Worm (Caenorhabditis elegans) whole organism, L4 larva: ENCODE measurements around the gene rpia-1.

Source experiments
- D1046.2 ChIP-seq: fragments of 200-800 bp; sonication (Bioruptor generic); IDR thresholded peaks from 2 replicates; pipeline ENCODE4 v1.3.6; 2022; ENCODE audit warnings: missing genetic modification characterization, missing compliant biosample characterization
- F10B5.3 ChIP-seq: sonication (generic microtip); optimal IDR thresholded peaks from 2 replicates; lab custom pipeline; 2016; ENCODE audit warnings: mild to moderate bottlenecking, missing genetic modification characterization, missing compliant biosample characterization
- F26F4.8 ChIP-seq: fragments of 200-800 bp; sonication (Bioruptor generic); conservative IDR thresholded peaks from 2 replicates; pipeline ENCODE4 v1.3.6; 2022; ENCODE audit warnings: missing genetic modification characterization, missing compliant biosample characterization
- F49E8.2 ChIP-seq: sonication (generic microtip); optimal IDR thresholded peaks from 2 replicates; lab custom pipeline; 2016; ENCODE audit warnings: missing compliant biosample characterization, mild to moderate bottlenecking, missing genetic modification characterization, borderline replicate concordance
- R02D3.7 ChIP-seq: fragments of 150-350 bp; sonication (generic microtip); optimal IDR thresholded peaks from 3 replicates; lab custom pipeline; 2014; ENCODE audit warnings: missing biosample characterization, missing genetic modification characterization
- T20F7.1 ChIP-seq: fragments of 200-800 bp; sonication (Bioruptor generic); optimal IDR thresholded peaks from 2 replicates; lab custom pipeline; 2018; ENCODE audit warnings: mild to moderate bottlenecking, missing genetic modification characterization, missing compliant biosample characterization
- Y48G9A.11 ChIP-seq: fragments of 200-800 bp; sonication (Bioruptor generic); IDR thresholded peaks from 2 replicates; pipeline ENCODE4 v1.3.6; 2022; ENCODE audit warnings: missing genetic modification reagents, missing genetic modification characterization, missing compliant biosample characterization
- ZK337.2 ChIP-seq: fragments of 200-800 bp; sonication (Bioruptor generic); IDR thresholded peaks from 2 replicates; pipeline ENCODE4 v1.3.6; 2022; ENCODE audit warnings: missing genetic modification reagents, missing genetic modification characterization, missing compliant biosample characterization
- aha-1 ChIP-seq: fragments of 150-350 bp; peaks from one replicate; lab custom pipeline; 2014; ENCODE audit warnings: missing biosample characterization, missing genetic modification characterization
- aly-2 ChIP-seq: sonication (generic microtip); optimal IDR thresholded peaks from 2 replicates; lab custom pipeline; 2018; ENCODE audit warnings: missing biosample characterization, missing genetic modification characterization
- arid-1 ChIP-seq: fragments of 200-800 bp; sonication (Bioruptor generic); conservative IDR thresholded peaks from 2 replicates; pipeline ENCODE4 v1.3.6; 2022; ENCODE audit warnings: missing genetic modification reagents, missing genetic modification characterization, missing compliant biosample characterization
- attf-4 ChIP-seq: sonication (generic microtip); optimal IDR thresholded peaks from 3 replicates; lab custom pipeline; 2017; ENCODE audit warnings: missing biosample characterization, missing genetic modification characterization
- ceh-62 ChIP-seq: sonication (generic microtip); optimal IDR thresholded peaks from 2 replicates; lab custom pipeline; 2017; ENCODE audit warnings: missing biosample characterization, missing genetic modification characterization
- ceh-82 ChIP-seq: sonication (generic microtip); optimal IDR thresholded peaks from 2 replicates; lab custom pipeline; 2017; ENCODE audit warnings: missing biosample characterization, missing genetic modification characterization
- ces-1 ChIP-seq: fragments of 150-350 bp; sonication (generic microtip); optimal IDR thresholded peaks from 4 replicates; lab custom pipeline; 2014; ENCODE audit warnings: missing biosample characterization, missing genetic modification reagents, missing genetic modification characterization
- cey-2 ChIP-seq: sonication (generic microtip); optimal IDR thresholded peaks from 3 replicates; lab custom pipeline; 2017; ENCODE audit warnings: missing genetic modification characterization, mild to moderate bottlenecking, missing compliant biosample characterization, antibody characterized with exemption, borderline replicate concordance; ENCODE audit not compliant: insufficient read depth
- daf-8 ChIP-seq: fragments of 200-800 bp; sonication (Bioruptor generic); IDR thresholded peaks from 2 replicates; pipeline ENCODE4 v1.3.6; 2022; ENCODE audit warnings: missing genetic modification characterization, missing compliant biosample characterization
- dmd-8 ChIP-seq: fragments of 200-800 bp; sonication (Bioruptor generic); IDR thresholded peaks from 2 replicates; pipeline ENCODE4 v1.3.6; 2022; ENCODE audit warnings: missing genetic modification characterization, missing compliant biosample characterization
- dmd-9 ChIP-seq: fragments of 200-800 bp; sonication (Bioruptor generic); IDR thresholded peaks from 2 replicates; pipeline ENCODE4 v1.3.6; 2022; ENCODE audit warnings: missing genetic modification reagents, missing genetic modification characterization, missing compliant biosample characterization
- dpl-1 ChIP-seq: fragments of 150-350 bp; optimal IDR thresholded peaks from 2 replicates; lab custom pipeline; 2014; ENCODE audit warnings: missing biosample characterization, missing genetic modification reagents, missing genetic modification characterization
- egl-27 ChIP-seq: sonication (generic microtip); optimal IDR thresholded peaks from 3 replicates; lab custom pipeline; 2017; ENCODE audit warnings: missing biosample characterization, missing genetic modification reagents, missing genetic modification characterization
- egl-43 ChIP-seq: fragments of 200-800 bp; sonication (Bioruptor generic); IDR thresholded peaks from 2 replicates; pipeline ENCODE4 v1.3.6; 2022; ENCODE audit warnings: missing genetic modification reagents, missing genetic modification characterization, missing compliant biosample characterization
- fos-1 ChIP-seq: fragments of 150-350 bp; optimal IDR thresholded peaks from 2 replicates; lab custom pipeline; 2014; ENCODE audit warnings: missing biosample characterization, missing genetic modification characterization
- gei-8 ChIP-seq: fragments of 200-800 bp; sonication (Bioruptor generic); optimal IDR thresholded peaks from 2 replicates; lab custom pipeline; 2018; ENCODE audit warnings: mild to moderate bottlenecking, missing genetic modification characterization, missing compliant biosample characterization
- hif-1 ChIP-seq, 2 experiments: sonication (generic microtip); optimal IDR thresholded peaks; 2 replicates each; lab custom pipeline; 2016 to 2017; ENCODE audit warnings: missing compliant biosample characterization in 2 of 2, missing genetic modification characterization in 2 of 2, missing genetic modification reagents in 2 of 2, missing genotype in 2 of 2, mild to moderate bottlenecking in 1 of 2
- lim-7 ChIP-seq: fragments of 200-800 bp; sonication (Bioruptor generic); IDR thresholded peaks from 2 replicates; pipeline ENCODE4 v1.3.6; 2022; ENCODE audit warnings: missing genetic modification characterization, missing compliant biosample characterization
- lin-15B ChIP-seq: fragments of 150-350 bp; sonication (generic microtip); optimal IDR thresholded peaks from 3 replicates; lab custom pipeline; 2014; ENCODE audit warnings: missing biosample characterization, missing genetic modification characterization
- lin-38 ChIP-seq: fragments of 200-800 bp; sonication (Bioruptor generic); IDR thresholded peaks from 2 replicates; pipeline ENCODE4 v1.3.6; 2022; ENCODE audit warnings: missing genetic modification reagents, missing genetic modification characterization, missing compliant biosample characterization
- lin-39 ChIP-seq: fragments of 150-350 bp; optimal IDR thresholded peaks from 2 replicates; lab custom pipeline; 2014; ENCODE audit warnings: missing biosample characterization, missing genetic modification reagents, missing genetic modification characterization
- lir-3 ChIP-seq: sonication (generic microtip); optimal IDR thresholded peaks from 2 replicates; lab custom pipeline; 2016; ENCODE audit warnings: mild to moderate bottlenecking, missing genetic modification characterization, missing compliant biosample characterization
- madf-5 ChIP-seq, 2 experiments: fragments of 200-800 bp; sonication (Bioruptor generic); IDR thresholded peaks; 2 replicates each; pipeline ENCODE4 v1.3.6; 2022; ENCODE audit warnings: missing compliant biosample characterization in 2 of 2, missing genetic modification characterization in 2 of 2
- mdl-1 ChIP-seq, 2 experiments: fragments of 150-350 bp in 1 of 2; sonication (generic microtip) in 1 of 2; optimal IDR thresholded peaks; 2 replicates each; lab custom pipeline; 2014 to 2017; ENCODE audit warnings: missing biosample characterization in 2 of 2, missing genetic modification characterization in 2 of 2
- mxl-2 ChIP-seq: fragments of 200-800 bp; sonication (Bioruptor generic); conservative IDR thresholded peaks from 2 replicates; pipeline ENCODE4 v1.3.6; 2022; ENCODE audit warnings: missing genetic modification reagents, missing genetic modification characterization, missing compliant biosample characterization
- nhr-10 ChIP-seq: fragments of 150-350 bp; optimal IDR thresholded peaks from 2 replicates; lab custom pipeline; 2014; ENCODE audit warnings: missing biosample characterization, missing genetic modification characterization
- nhr-102 ChIP-seq: sonication (generic microtip); optimal IDR thresholded peaks from 2 replicates; lab custom pipeline; 2016; ENCODE audit warnings: mild to moderate bottlenecking, missing genetic modification characterization, moderate library complexity, missing compliant biosample characterization
- nhr-28 ChIP-seq: fragments of 150-350 bp; optimal IDR thresholded peaks from 2 replicates; lab custom pipeline; 2014; ENCODE audit warnings: missing biosample characterization, missing genetic modification characterization
- nhr-76 ChIP-seq: fragments of 150-350 bp; optimal IDR thresholded peaks from 2 replicates; lab custom pipeline; 2014; ENCODE audit warnings: missing biosample characterization, missing genetic modification characterization
- saeg-2 ChIP-seq: fragments of 200-800 bp; sonication (Bioruptor generic); IDR thresholded peaks from 2 replicates; pipeline ENCODE4 v1.3.6; 2022; ENCODE audit warnings: missing genetic modification reagents, missing genetic modification characterization, missing compliant biosample characterization
- sdz-12 ChIP-seq: fragments of 200-800 bp; sonication (Bioruptor generic); optimal IDR thresholded peaks from 2 replicates; lab custom pipeline; 2018; ENCODE audit warnings: mild to moderate bottlenecking, missing genetic modification characterization, missing compliant biosample characterization
- skn-1 ChIP-seq: fragments of 150-350 bp; optimal IDR thresholded peaks from 2 replicates; lab custom pipeline; 2014; ENCODE audit warnings: missing biosample characterization, missing genetic modification characterization
- snpc-1.2 ChIP-seq: fragments of 200-800 bp; sonication (Bioruptor generic); IDR thresholded peaks from 2 replicates; pipeline ENCODE4 v1.3.6; 2022; ENCODE audit warnings: missing genetic modification reagents, missing genetic modification characterization, missing compliant biosample characterization
- snpc-4 ChIP-seq: fragments of 150-350 bp; optimal IDR thresholded peaks from 2 replicates; lab custom pipeline; 2014; ENCODE audit warnings: missing biosample characterization, missing genetic modification characterization
- spr-1 ChIP-seq: sonication (generic microtip); optimal IDR thresholded peaks from 2 replicates; lab custom pipeline; 2016; ENCODE audit warnings: mild to moderate bottlenecking, missing genetic modification characterization, missing compliant biosample characterization
- spr-3 ChIP-seq: fragments of 200-800 bp; sonication (Bioruptor generic); optimal IDR thresholded peaks from 2 replicates; lab custom pipeline; 2018; ENCODE audit warnings: mild to moderate bottlenecking, missing genetic modification characterization, missing compliant biosample characterization
- tag-97 ChIP-seq: fragments of 200-800 bp; sonication (Bioruptor generic); IDR thresholded peaks from 2 replicates; pipeline ENCODE4 v1.3.6; 2022; ENCODE audit warnings: missing genetic modification characterization, missing compliant biosample characterization
- unc-130 ChIP-seq: sonication (generic microtip); optimal IDR thresholded peaks from 2 replicates; lab custom pipeline; 2016; ENCODE audit warnings: missing genetic modification reagents, missing genetic modification characterization, missing compliant biosample characterization
- zfp-2 ChIP-seq: sonication (generic microtip); optimal IDR thresholded peaks from 2 replicates; lab custom pipeline; 2016; ENCODE audit warnings: mild to moderate bottlenecking, missing genetic modification characterization, missing compliant biosample characterization
- zfp-3 ChIP-seq: fragments of 200-800 bp; sonication (Bioruptor generic); conservative IDR thresholded peaks from 2 replicates; pipeline ENCODE4 v1.3.6; 2022; ENCODE audit warnings: missing genetic modification reagents, missing genetic modification characterization, missing compliant biosample characterization
- zip-11 ChIP-seq: fragments of 200-800 bp; sonication (Bioruptor generic); IDR thresholded peaks from 2 replicates; pipeline ENCODE4 v1.3.6; 2022; ENCODE audit warnings: missing genetic modification characterization, missing compliant biosample characterization
- zip-2 ChIP-seq: fragments of 150-350 bp; optimal IDR thresholded peaks from 2 replicates; lab custom pipeline; 2014; ENCODE audit warnings: missing biosample characterization, missing genetic modification characterization

rpia-1 gene

ce11 chrIII:7165816-7166229 is 42.9 kb downstream of the rpia-1 start (continued):
- TF ChIP-seq aly-2 (tag; lab: Kevin White, UChicago) (no peak), attf-4 (no peak), nhr-76 (tag; lab: Kevin White, UChicago) (no peak), nhr-10 (tag; lab: Kevin White, UChicago) (no peak), spr-1 (tag; lab: Kevin White, UChicago) (no peak), madf-5 (GFP tag; IDR thresholded peaks at IDR 0.05; lab: Robert Waterston, UW) (no peak), gei-8 (GFP tag; lab: Kevin White, UChicago) (peak; percentile 53), aha-1 (tag; lab: Kevin White, UChicago) (peak; percentile 55), T20F7.1 (GFP tag; lab: Kevin White, UChicago) (peak; percentile 63), ces-1 (no peak), lin-39 (tag; lab: Kevin White, UChicago) (no peak), lin-15B (tag; lab: Kevin White, UChicago) (no peak), ZK337.2 (no peak), zfp-2 (no peak), F10B5.3 (tag; lab: Kevin White, UChicago) (no peak), unc-130 (GFP tag; lab: Kevin White, UChicago) (no peak), R02D3.7 (no peak), snpc-1.2 (no peak), Y48G9A.11 (GFP tag; lab: Robert Waterston, UW) (no peak), daf-8 (GFP tag; lab: Robert Waterston, UW) (no peak), zip-11 (GFP tag; lab: Robert Waterston, UW) (no peak), lim-7 (GFP tag; lab: Robert Waterston, UW) (no peak), zfp-3 (no peak), dpl-1 (GFP tag; lab: Kevin White, UChicago) (peak; percentile 69), D1046.2 (GFP tag; lab: Robert Waterston, UW) (no peak), mdl-1 (tag; optimal IDR thresholded peaks at IDR 0.05; lab: Kevin White, UChicago) (peak in 1 of 2 experiments; percentile 83), egl-27 (no peak), nhr-28 (peak; percentile 87), snpc-4 (tag; lab: Kevin White, UChicago) (no peak), ceh-82 (tag; lab: Kevin White, UChicago) (no peak), fos-1 (no peak), zip-2 (tag; lab: Kevin White, UChicago) (no peak), lir-3 (tag; lab: Kevin White, UChicago) (no peak), lin-38 (GFP tag; lab: Robert Waterston, UW) (peak; percentile 26), mxl-2 (GFP tag; lab: Robert Waterston, UW) (no peak), nhr-102 (tag; lab: Kevin White, UChicago) (peak; percentile 77), spr-3 (no peak)
- TF ChIP-seq, all 104 proteins: peak for 32

ce11 chrIII:7166664-7167567 is 44.0 kb downstream of the rpia-1 start:
- TF ChIP-seq nhr-76 (tag; lab: Kevin White, UChicago) (no peak), saeg-2 (GFP tag; lab: Robert Waterston, UW) (no peak), cey-2 (no peak), nhr-102 (tag; lab: Kevin White, UChicago) (no peak), Y48G9A.11 (GFP tag; lab: Robert Waterston, UW) (no peak), hif-1 (tag; optimal IDR thresholded peaks at IDR 0.05; lab: Kevin White, UChicago) (peak in 1 of 2 experiments; percentile 20), aly-2 (tag; lab: Kevin White, UChicago) (no peak), ceh-62 (no peak), F26F4.8 (GFP tag; lab: Robert Waterston, UW) (no peak), arid-1 (GFP tag; lab: Robert Waterston, UW) (no peak), skn-1 (no peak), lin-39 (tag; lab: Kevin White, UChicago) (no peak), F49E8.2 (tag; lab: Kevin White, UChicago) (no peak), sdz-12 (GFP tag; lab: Kevin White, UChicago) (no peak), unc-130 (GFP tag; lab: Kevin White, UChicago) (no peak), dmd-8 (no peak), tag-97 (GFP tag; lab: Robert Waterston, UW) (no peak), ZK337.2 (no peak), mxl-2 (GFP tag; lab: Robert Waterston, UW) (no peak), dmd-9 (GFP tag; lab: Robert Waterston, UW) (no peak), mdl-1 (tag; optimal IDR thresholded peaks at IDR 0.05; lab: Kevin White, UChicago) (peak in 1 of 2 experiments; percentile 41), egl-43 (GFP tag; lab: Robert Waterston, UW) (peak; percentile 61; the same call in 1 of the 2 replicates)
